Worm (Caenorhabditis elegans) whole organism, midembryonic: Measurements from ENCODE around the gene T04F8.8.

Source experiments
- T22C8.4 ChIP-seq: fragments of 200-800 bp; sonication (Bioruptor generic); IDR thresholded peaks from 2 replicates; pipeline ENCODE4 v1.3.6; 2022; ENCODE audit warnings: missing genetic modification characterization, missing compliant biosample characterization
- med-1 ChIP-seq: sonication (generic microtip); optimal IDR thresholded peaks from 2 replicates; lab custom pipeline; 2017; ENCODE audit warnings: missing genetic modification characterization, mild to moderate bottlenecking, missing compliant biosample characterization, antibody characterized with exemption, missing genetic modification reagents; ENCODE audit not compliant: insufficient read depth
- ref-1 ChIP-seq: fragments of 200-800 bp; sonication (Bioruptor generic); conservative IDR thresholded peaks from 2 replicates; pipeline ENCODE4 v1.3.6; 2022; ENCODE audit warnings: missing genetic modification reagents, missing genetic modification characterization, missing compliant biosample characterization

DNA sequence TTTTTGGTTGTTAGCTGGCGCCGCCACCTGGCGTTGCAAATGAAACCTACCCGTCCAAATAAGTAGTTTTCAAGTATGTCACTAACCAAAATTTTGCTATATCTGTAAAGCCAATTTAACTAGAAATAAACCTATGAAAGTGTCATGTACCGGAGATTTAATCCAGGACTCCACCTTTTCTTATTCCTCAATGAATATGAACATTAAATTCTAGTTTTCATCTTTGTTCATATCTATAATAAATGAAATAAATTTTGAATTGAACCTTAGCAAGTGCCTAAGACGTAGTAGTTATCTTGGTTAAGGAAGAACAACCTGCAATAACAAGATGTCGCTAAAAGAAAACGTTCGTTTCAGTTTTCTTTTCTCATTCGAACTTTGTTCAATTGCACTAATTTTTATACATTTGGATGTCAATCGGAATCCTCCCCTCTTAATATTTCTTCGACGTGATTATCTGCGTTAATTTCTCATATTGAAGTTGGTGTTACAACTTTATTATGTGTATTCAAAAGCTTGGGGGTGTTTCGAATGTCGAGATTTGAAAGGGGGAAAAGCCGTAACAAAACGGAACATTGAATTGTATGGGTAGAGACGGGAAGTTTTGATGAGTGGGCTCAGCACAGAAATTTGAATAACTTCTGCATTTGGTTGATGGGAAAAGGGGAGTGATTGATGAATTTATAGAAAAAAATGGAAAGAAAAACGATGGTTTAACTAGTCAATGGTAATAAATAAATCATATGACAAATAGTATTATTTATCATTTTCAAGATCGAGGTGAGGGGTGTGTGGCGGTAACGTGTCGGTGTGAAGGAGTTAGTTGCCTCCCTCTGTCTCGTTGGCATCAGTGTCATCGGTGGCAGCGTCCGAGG lies 43.8 kb upstream of the T04F8.8 start:
- TF ChIP-seq med-1 (no peak), ref-1 (GFP tag; lab: Robert Waterston, UW) (no peak), T22C8.4 (GFP tag; lab: Robert Waterston, UW) (no peak)
